Worm (Caenorhabditis elegans): ENCODE data around the gene fbxc-39.

- no peak for TF ChIP-seq flt-1 (GFP tag; IDR thresholded peaks at IDR 0.05)
- TF ChIP-seq ztf-29 (GFP tag; IDR thresholded peaks at IDR 0.05): no peak
- no peak for TF ChIP-seq T22C8.4 (GFP tag; IDR thresholded peaks at IDR 0.05)
Measured at ce11 chrII:948091-948490, 40.4 kb upstream of the fbxc-39 start, which contains the start of gene fbxc-32.

All from whole organism, midembryonic.